Worm (Caenorhabditis elegans) whole organism, dauer: ENCODE data around the gene math-16.

ENCODE experiments used
- unc-62 ChIP-seq: sonication (generic microtip); optimal IDR thresholded peaks from 2 replicates; lab custom pipeline; 2017; ENCODE audit warnings: missing biosample characterization, missing genetic modification reagents, missing genetic modification characterization

math-16 gene

ce11 chrII:1848109-1848508 lies 30.5 kb downstream of the math-16 start, which contains the start of gene fbxb-97:
fbxb-97 (minus strand) TSS chrII:1848161.
- TF ChIP-seq unc-62 (GFP tag; lab: Kevin White, UChicago) = no peak

- no peak for TF ChIP-seq unc-62 (GFP tag; lab: Kevin White, UChicago)
Measured at ce11 chrII:1844552-1844951, 34.0 kb downstream of the math-16 start.

- TF ChIP-seq unc-62 (GFP tag; lab: Kevin White, UChicago) = no peak
Measured at ce11 chrII:1842894-1843293, 35.7 kb downstream of the math-16 start, which contains the start of the genes C52E2.5 and C52E2.4. C52E2.5 (minus strand) TSS chrII:1842936. C52E2.4 (plus strand) TSS chrII:1843145.

- no peak for TF ChIP-seq unc-62 (GFP tag; lab: Kevin White, UChicago)
Measured at ce11 chrII:1836204-1836603, 42.4 kb downstream of the math-16 start, which contains the start of gene T08E11.1. T08E11.1 (plus strand) TSS chrII:1836504.

- TF ChIP-seq unc-62 (GFP tag; lab: Kevin White, UChicago) = no peak
Measured at ce11 chrII:1831883-1832388, 46.6 kb downstream of the math-16 start, which contains the start of gene math-39. math-39 (plus strand) TSS chrII:1832338.

- TF ChIP-seq unc-62 (GFP tag; lab: Kevin White, UChicago) = no peak
Measured at ce11 chrII:1830182-1830682, 48.3 kb downstream of the math-16 start, which contains the start of gene math-40. math-40 (plus strand) TSS chrII:1830632.
